Worm (Caenorhabditis elegans) whole organism, L4 larva: ENCODE measurements around the gene prp-6.
A peak's percentile ranks its signal among the peaks of the same experiment; 100 is the strongest.

Experiments
- F10B5.3 ChIP-seq: sonication (generic microtip); optimal IDR thresholded peaks from 2 replicates; lab custom pipeline; 2016; ENCODE audit warnings: mild to moderate bottlenecking, missing genetic modification characterization, missing compliant biosample characterization
- R02D3.7 ChIP-seq: fragments of 150-350 bp; sonication (generic microtip); optimal IDR thresholded peaks from 3 replicates; lab custom pipeline; 2014; ENCODE audit warnings: missing biosample characterization, missing genetic modification characterization
- T20F7.1 ChIP-seq: fragments of 200-800 bp; sonication (Bioruptor generic); optimal IDR thresholded peaks from 2 replicates; lab custom pipeline; 2018; ENCODE audit warnings: mild to moderate bottlenecking, missing genetic modification characterization, missing compliant biosample characterization
- Y5F2A.4 ChIP-seq: fragments of 200-800 bp; sonication (Bioruptor generic); optimal IDR thresholded peaks from 2 replicates; lab custom pipeline; 2018; ENCODE audit warnings: mild to moderate bottlenecking, missing genetic modification characterization, missing compliant biosample characterization
- aha-1 ChIP-seq: fragments of 150-350 bp; peaks from one replicate; lab custom pipeline; 2014; ENCODE audit warnings: missing biosample characterization, missing genetic modification characterization
- ama-1 ChIP-seq: fragments of 150-350 bp; optimal IDR thresholded peaks from 2 replicates; lab custom pipeline; 2014; ENCODE audit warnings: inconsistent platforms, mixed read lengths
- arid-1 ChIP-seq: fragments of 200-800 bp; sonication (Bioruptor generic); conservative IDR thresholded peaks from 2 replicates; pipeline ENCODE4 v1.3.6; 2022; ENCODE audit warnings: missing genetic modification reagents, missing genetic modification characterization, missing compliant biosample characterization
- daf-16 ChIP-seq, 3 experiments: sonication (generic microtip); optimal IDR thresholded peaks; 2 replicates each; lab custom pipeline; 2016 to 2017; ENCODE audit warnings: missing genetic modification characterization in 3 of 3, missing genetic modification reagents in 3 of 3, mild to moderate bottlenecking in 2 of 3, missing compliant biosample characterization in 2 of 3, missing biosample characterization in 1 of 3, moderate library complexity in 1 of 3
- dmd-6 ChIP-seq: fragments of 200-800 bp; sonication (Bioruptor generic); IDR thresholded peaks from 2 replicates; pipeline ENCODE4 v1.3.6; 2022; ENCODE audit warnings: missing genetic modification reagents, missing genetic modification characterization, missing compliant biosample characterization
- dmd-8 ChIP-seq: fragments of 200-800 bp; sonication (Bioruptor generic); IDR thresholded peaks from 2 replicates; pipeline ENCODE4 v1.3.6; 2022; ENCODE audit warnings: missing genetic modification characterization, missing compliant biosample characterization
- dve-1 ChIP-seq: sonication (generic microtip); optimal IDR thresholded peaks from 2 replicates; lab custom pipeline; 2017; ENCODE audit warnings: antibody characterized with exemption, mild to moderate bottlenecking, missing genetic modification characterization, missing compliant biosample characterization; ENCODE audit not compliant: insufficient read depth
- fos-1 ChIP-seq: fragments of 150-350 bp; optimal IDR thresholded peaks from 2 replicates; lab custom pipeline; 2014; ENCODE audit warnings: missing biosample characterization, missing genetic modification characterization
- gei-8 ChIP-seq: fragments of 200-800 bp; sonication (Bioruptor generic); optimal IDR thresholded peaks from 2 replicates; lab custom pipeline; 2018; ENCODE audit warnings: mild to moderate bottlenecking, missing genetic modification characterization, missing compliant biosample characterization
- hif-1 ChIP-seq, 2 experiments: sonication (generic microtip); optimal IDR thresholded peaks; 2 replicates each; lab custom pipeline; 2016 to 2017; ENCODE audit warnings: missing compliant biosample characterization in 2 of 2, missing genetic modification characterization in 2 of 2, missing genetic modification reagents in 2 of 2, missing genotype in 2 of 2, mild to moderate bottlenecking in 1 of 2
- hlh-11 ChIP-seq: fragments of 200-800 bp; sonication (Bioruptor generic); optimal IDR thresholded peaks from 2 replicates; lab custom pipeline; 2018; ENCODE audit warnings: mild to moderate bottlenecking, missing genetic modification characterization, missing compliant biosample characterization
- hlh-30 ChIP-seq: sonication (generic microtip); optimal IDR thresholded peaks from 2 replicates; lab custom pipeline; 2017; ENCODE audit warnings: antibody characterized with exemption, mild to moderate bottlenecking, missing genetic modification characterization, missing compliant biosample characterization; ENCODE audit not compliant: insufficient read depth
- lin-1 ChIP-seq: fragments of 200-800 bp; sonication (Bioruptor generic); IDR thresholded peaks from 2 replicates; pipeline ENCODE4 v1.3.6; 2022; ENCODE audit warnings: missing genetic modification reagents, missing genetic modification characterization, missing compliant biosample characterization
- lin-15B ChIP-seq: fragments of 150-350 bp; sonication (generic microtip); optimal IDR thresholded peaks from 3 replicates; lab custom pipeline; 2014; ENCODE audit warnings: missing biosample characterization, missing genetic modification characterization
- lin-38 ChIP-seq: fragments of 200-800 bp; sonication (Bioruptor generic); IDR thresholded peaks from 2 replicates; pipeline ENCODE4 v1.3.6; 2022; ENCODE audit warnings: missing genetic modification reagents, missing genetic modification characterization, missing compliant biosample characterization
- lin-39 ChIP-seq: fragments of 150-350 bp; optimal IDR thresholded peaks from 2 replicates; lab custom pipeline; 2014; ENCODE audit warnings: missing biosample characterization, missing genetic modification reagents, missing genetic modification characterization
- mes-2 ChIP-seq: sonication (generic microtip); optimal IDR thresholded peaks from 2 replicates; lab custom pipeline; 2016; ENCODE audit warnings: missing genotype, mild to moderate bottlenecking, missing genetic modification characterization, missing compliant biosample characterization; ENCODE audit not compliant: poor library complexity, severe bottlenecking
- nhr-10 ChIP-seq: fragments of 150-350 bp; optimal IDR thresholded peaks from 2 replicates; lab custom pipeline; 2014; ENCODE audit warnings: missing biosample characterization, missing genetic modification characterization
- nhr-111 ChIP-seq: fragments of 200-800 bp; sonication (Bioruptor generic); optimal IDR thresholded peaks from 2 replicates; lab custom pipeline; 2018; ENCODE audit warnings: mild to moderate bottlenecking, missing genetic modification characterization, missing compliant biosample characterization
- nhr-28 ChIP-seq: fragments of 150-350 bp; optimal IDR thresholded peaks from 2 replicates; lab custom pipeline; 2014; ENCODE audit warnings: missing biosample characterization, missing genetic modification characterization
- nhr-48 ChIP-seq: sonication (generic microtip); optimal IDR thresholded peaks from 2 replicates; lab custom pipeline; 2016; ENCODE audit warnings: mild to moderate bottlenecking, missing genetic modification characterization, missing compliant biosample characterization
- nhr-76 ChIP-seq: fragments of 150-350 bp; optimal IDR thresholded peaks from 2 replicates; lab custom pipeline; 2014; ENCODE audit warnings: missing biosample characterization, missing genetic modification characterization
- nhr-77 ChIP-seq: fragments of 150-350 bp; optimal IDR thresholded peaks from 2 replicates; lab custom pipeline; 2014; ENCODE audit warnings: missing biosample characterization, missing genetic modification characterization
- pha-4 ChIP-seq, 2 experiments: fragments of 150-350 bp in 1 of 2; fragments of 200-800 bp in 1 of 2; sonication (Bioruptor generic) in 1 of 2; IDR thresholded peaks in 1 of 2; optimal IDR thresholded peaks in 1 of 2; 2 replicates each; pipeline versions ENCODE4 v1.3.6 to Lab custom; 2014 to 2022; ENCODE audit warnings: missing genetic modification characterization in 2 of 2, missing genetic modification reagents in 2 of 2, missing biosample characterization in 1 of 2, missing compliant biosample characterization in 1 of 2
- php-3 ChIP-seq: fragments of 200-800 bp; sonication (Bioruptor generic); IDR thresholded peaks from 2 replicates; pipeline ENCODE4 v1.3.6; 2022; ENCODE audit warnings: missing genetic modification reagents, missing genetic modification characterization, missing compliant biosample characterization
- pqm-1 ChIP-seq: sonication (generic microtip); optimal IDR thresholded peaks from 2 replicates; lab custom pipeline; 2017; ENCODE audit warnings: missing biosample characterization, missing genetic modification characterization
- saeg-2 ChIP-seq: fragments of 200-800 bp; sonication (Bioruptor generic); IDR thresholded peaks from 2 replicates; pipeline ENCODE4 v1.3.6; 2022; ENCODE audit warnings: missing genetic modification reagents, missing genetic modification characterization, missing compliant biosample characterization
- set-16 ChIP-seq: fragments of 200-800 bp; sonication (Bioruptor generic); IDR thresholded peaks from 2 replicates; pipeline ENCODE4 v1.3.6; 2022; ENCODE audit warnings: missing genetic modification reagents, missing genetic modification characterization, missing compliant biosample characterization
- skn-1 ChIP-seq: fragments of 150-350 bp; optimal IDR thresholded peaks from 2 replicates; lab custom pipeline; 2014; ENCODE audit warnings: missing biosample characterization, missing genetic modification characterization
- snpc-1.2 ChIP-seq: fragments of 200-800 bp; sonication (Bioruptor generic); IDR thresholded peaks from 2 replicates; pipeline ENCODE4 v1.3.6; 2022; ENCODE audit warnings: missing genetic modification reagents, missing genetic modification characterization, missing compliant biosample characterization
- spr-3 ChIP-seq: fragments of 200-800 bp; sonication (Bioruptor generic); optimal IDR thresholded peaks from 2 replicates; lab custom pipeline; 2018; ENCODE audit warnings: mild to moderate bottlenecking, missing genetic modification characterization, missing compliant biosample characterization
- tra-1 ChIP-seq: fragments of 200-800 bp; sonication (Bioruptor generic); IDR thresholded peaks from 2 replicates; pipeline ENCODE4 v1.3.6; 2022; ENCODE audit warnings: missing genetic modification reagents, missing genetic modification characterization, missing compliant biosample characterization
- zfp-2 ChIP-seq: sonication (generic microtip); optimal IDR thresholded peaks from 2 replicates; lab custom pipeline; 2016; ENCODE audit warnings: mild to moderate bottlenecking, missing genetic modification characterization, missing compliant biosample characterization
- zip-11 ChIP-seq: fragments of 200-800 bp; sonication (Bioruptor generic); IDR thresholded peaks from 2 replicates; pipeline ENCODE4 v1.3.6; 2022; ENCODE audit warnings: missing genetic modification characterization, missing compliant biosample characterization
- ztf-7 ChIP-seq: fragments of 150-350 bp; optimal IDR thresholded peaks from 2 replicates; lab custom pipeline; 2014; ENCODE audit warnings: missing biosample characterization, missing genetic modification characterization

Gene prp-6

DNA sequence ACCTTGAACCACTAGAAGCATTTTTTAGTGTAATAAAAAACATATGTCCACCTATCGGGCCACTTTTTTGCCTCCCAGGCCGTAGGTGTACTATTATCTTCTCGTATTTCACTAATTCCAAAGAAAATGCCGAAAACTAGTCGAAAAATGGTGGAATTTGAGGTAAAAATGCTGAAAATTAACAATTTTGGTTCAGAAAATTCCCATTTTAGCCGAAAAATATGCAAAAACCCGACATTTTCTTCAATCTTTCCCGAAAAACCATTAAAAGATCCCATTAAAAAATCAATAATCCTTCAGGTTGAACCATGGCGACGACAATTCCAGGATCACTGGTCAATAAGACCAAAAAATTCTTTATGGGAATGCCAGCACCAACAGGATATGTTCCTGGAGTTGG lies at the start of gene prp-6:
prp-6 (plus strand) TSS at position 301 of the 400 bp plus-strand sequence.
- TF ChIP-seq aha-1 (tag; lab: Kevin White, UChicago) (no peak), nhr-77 (tag; lab: Kevin White, UChicago) (no peak), F10B5.3 (no peak), ama-1 (lab: Kevin White, UChicago) (no peak), hif-1 (tag; optimal IDR thresholded peaks at IDR 0.05; lab: Kevin White, UChicago) (no peak), fos-1 (tag; lab: Kevin White, UChicago) (no peak), lin-39 (tag; lab: Kevin White, UChicago) (no peak), snpc-1.2 (no peak), zfp-2 (tag; lab: Kevin White, UChicago) (no peak), arid-1 (no peak)
- TF ChIP-seq, all 104 proteins: peak for 0

DNA sequence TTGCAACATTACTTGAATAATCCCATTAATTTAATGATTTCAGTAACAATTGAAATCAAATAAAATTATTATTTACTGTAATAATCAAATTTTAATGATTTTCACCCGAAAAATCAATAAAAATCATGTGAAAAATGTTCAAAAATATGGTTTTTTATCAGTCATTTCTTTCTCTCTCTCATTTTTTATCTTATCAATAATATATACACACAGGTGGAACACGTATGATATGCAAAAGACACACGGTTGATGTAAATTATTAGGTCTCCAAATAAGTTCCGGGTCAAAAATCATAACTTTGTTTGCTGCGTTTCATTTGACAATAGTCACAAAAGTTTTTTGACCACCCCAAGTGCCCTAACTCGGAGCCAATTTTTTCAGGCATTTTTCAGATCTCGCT lies 44.1 kb upstream of the prp-6 start:
- TF ChIP-seq nhr-76, result no peak
- TF ChIP-seq php-3 (GFP tag; lab: Robert Waterston, UW), result peak; percentile 41; the same call in 1 of the 2 replicates
- peak; percentile 77 for TF ChIP-seq dmd-6
- TF ChIP-seq R02D3.7, result no peak
- TF ChIP-seq dmd-8 (GFP tag; lab: Robert Waterston, UW), result no peak
- no peak for TF ChIP-seq nhr-48 (tag; lab: Kevin White, UChicago)
- peak; percentile 24 for TF ChIP-seq hlh-30 (tag; lab: Kevin White, UChicago)
- TF ChIP-seq mes-2 (tag; lab: Kevin White, UChicago), result no peak
- TF ChIP-seq set-16 (GFP tag; lab: Robert Waterston, UW), result no peak
- no peak for TF ChIP-seq saeg-2 (GFP tag; lab: Robert Waterston, UW)
- no peak for TF ChIP-seq aha-1 (tag; lab: Kevin White, UChicago)
- no peak for TF ChIP-seq zip-11 (GFP tag; lab: Robert Waterston, UW)
- no peak for TF ChIP-seq spr-3 (GFP tag; lab: Kevin White, UChicago)
- TF ChIP-seq pha-4 (GFP tag; IDR thresholded peaks at IDR 0.05; lab: Robert Waterston, UW), result no peak
- no peak for TF ChIP-seq pha-4 (tag; optimal IDR thresholded peaks at IDR 0.05; lab: Kevin White, UChicago)
- no peak for TF ChIP-seq gei-8
- TF ChIP-seq lin-15B (tag; lab: Kevin White, UChicago), result no peak
- TF ChIP-seq T20F7.1 (GFP tag; lab: Kevin White, UChicago), result peak; percentile 12
- peak; percentile 62 for TF ChIP-seq hlh-11 (tag; lab: Kevin White, UChicago)
- TF ChIP-seq nhr-77 (tag; lab: Kevin White, UChicago), result peak; percentile 18
- TF ChIP-seq lin-38 (GFP tag; lab: Robert Waterston, UW), result no peak
- peak; percentile 50 for TF ChIP-seq nhr-28 (tag; lab: Kevin White, UChicago)
- no peak for TF ChIP-seq nhr-111 (GFP tag; lab: Kevin White, UChicago)
- TF ChIP-seq F10B5.3, result no peak
- TF ChIP-seq nhr-10, result no peak
- no peak for TF ChIP-seq daf-16 (GFP tag; optimal IDR thresholded peaks at IDR 0.05; lab: Kevin White, UChicago)
- peak; percentile 75 for TF ChIP-seq daf-16 (tag; optimal IDR thresholded peaks at IDR 0.05; lab: Kevin White, UChicago)
- no peak for TF ChIP-seq skn-1 (tag; lab: Kevin White, UChicago)
- TF ChIP-seq Y5F2A.4 (GFP tag; lab: Kevin White, UChicago), result no peak
- TF ChIP-seq pqm-1 (tag; lab: Kevin White, UChicago), result peak; percentile 64
- TF ChIP-seq tra-1 (GFP tag; lab: Robert Waterston, UW), result peak; percentile 35; the same call in 1 of the 2 replicates
- no peak for TF ChIP-seq lin-1
- TF ChIP-seq dve-1, result peak; percentile 35
- no peak for TF ChIP-seq ztf-7
